Worm (Caenorhabditis elegans) whole organism, early embryonic: ENCODE data around the gene ZK637.15.

Experiments used
- B0310.2 ChIP-seq: sonication (generic microtip); optimal IDR thresholded peaks from 2 replicates; lab custom pipeline; 2016; ENCODE audit warnings: mild to moderate bottlenecking, missing genetic modification characterization, missing compliant biosample characterization
- F13C5.2 ChIP-seq: sonication (generic microtip); optimal IDR thresholded peaks from 2 replicates; lab custom pipeline; 2017; ENCODE audit warnings: mild to moderate bottlenecking, missing genetic modification characterization, inconsistent platforms, missing compliant biosample characterization
- aly-1 ChIP-seq: sonication (generic microtip); optimal IDR thresholded peaks from 2 replicates; lab custom pipeline; 2016; ENCODE audit warnings: missing genetic modification characterization, missing compliant biosample characterization
- ama-1 ChIP-seq: fragments of 150-350 bp; optimal IDR thresholded peaks from 2 replicates; lab custom pipeline; 2014
- ceh-13 ChIP-seq: fragments of 200-800 bp; sonication (Bioruptor generic); optimal IDR thresholded peaks from 2 replicates; lab custom pipeline; 2018; ENCODE audit warnings: mild to moderate bottlenecking, missing genetic modification characterization, missing compliant biosample characterization
- ceh-36 ChIP-seq: sonication (generic microtip); optimal IDR thresholded peaks from 2 replicates; lab custom pipeline; 2016; ENCODE audit warnings: missing genetic modification characterization, inconsistent platforms, missing compliant biosample characterization
- ets-7 ChIP-seq: sonication (generic microtip); optimal IDR thresholded peaks from 2 replicates; lab custom pipeline; 2016; ENCODE audit warnings: missing genotype, missing genetic modification characterization, missing compliant biosample characterization
- flt-1 ChIP-seq: fragments of 200-800 bp; sonication (Bioruptor generic); IDR thresholded peaks from 2 replicates; pipeline ENCODE4 v1.3.6; 2022; ENCODE audit warnings: missing genetic modification characterization, missing compliant biosample characterization
- hmbx-1 ChIP-seq: sonication (generic microtip); optimal IDR thresholded peaks from 2 replicates; lab custom pipeline; 2016; ENCODE audit warnings: mild to moderate bottlenecking, missing genetic modification characterization, missing compliant biosample characterization
- hmg-4 ChIP-seq: fragments of 200-800 bp; sonication (Bioruptor generic); optimal IDR thresholded peaks from 2 replicates; lab custom pipeline; 2018; ENCODE audit warnings: mild to moderate bottlenecking, missing genetic modification characterization, missing compliant biosample characterization
- hnd-1 ChIP-seq: sonication (generic microtip); optimal IDR thresholded peaks from 2 replicates; lab custom pipeline; 2016; ENCODE audit warnings: missing genetic modification characterization, missing compliant biosample characterization
- pes-1 ChIP-seq: fragments of 200-800 bp; sonication (Bioruptor generic); IDR thresholded peaks from 2 replicates; pipeline ENCODE4 v1.3.6; 2022; ENCODE audit warnings: missing genetic modification reagents, missing genetic modification characterization, missing compliant biosample characterization
- scrt-1 ChIP-seq: fragments of 200-800 bp; sonication (Bioruptor generic); IDR thresholded peaks from 2 replicates; pipeline ENCODE4 v1.3.6; 2022; ENCODE audit warnings: missing genetic modification characterization, missing compliant biosample characterization

DNA sequence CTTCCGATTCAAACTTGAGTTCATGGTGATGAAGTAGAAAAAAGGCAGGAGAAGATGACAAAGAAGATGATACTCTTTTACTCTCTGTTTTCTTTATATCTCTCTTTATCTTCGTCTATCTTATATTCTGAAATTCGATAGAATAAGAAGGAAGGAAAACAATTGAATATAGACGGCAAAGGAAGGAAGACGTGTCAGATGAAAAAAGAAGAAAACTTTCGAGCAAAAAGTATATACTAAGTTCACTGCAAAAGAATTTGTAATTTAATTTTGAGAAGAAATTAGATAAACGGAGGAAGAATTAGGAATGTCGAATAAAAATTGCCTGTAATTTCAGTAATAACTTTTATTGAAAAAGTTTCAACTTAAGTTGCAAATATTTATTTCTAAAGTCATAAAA is 42.9 kb upstream of the ZK637.15 start, which contains the start of gene K01F9.2:
- no peak for TF ChIP-seq flt-1
- TF ChIP-seq pes-1 (GFP tag; lab: Robert Waterston, UW): no peak
- no peak for TF ChIP-seq hnd-1 (tag; lab: Kevin White, UChicago)
- TF ChIP-seq hmg-4 (GFP tag; lab: Kevin White, UChicago): no peak
- TF ChIP-seq B0310.2 (tag; lab: Kevin White, UChicago): no peak
- TF ChIP-seq ama-1 (lab: Kevin White, UChicago): no peak
- TF ChIP-seq aly-1 (tag; lab: Kevin White, UChicago): no peak
- no peak for TF ChIP-seq scrt-1
- no peak for TF ChIP-seq F13C5.2 (tag; lab: Kevin White, UChicago)
- TF ChIP-seq ets-7 (tag; lab: Kevin White, UChicago): no peak
- TF ChIP-seq ceh-36: no peak
- TF ChIP-seq ceh-13: no peak
- no peak for TF ChIP-seq hmbx-1
